Worm (Caenorhabditis elegans) whole organism, L1 larva: ENCODE results near the gene oac-1.

Experiments
- F16B12.6 ChIP-seq: fragments of 150-350 bp; optimal IDR thresholded peaks from 2 replicates; lab custom pipeline; 2014; ENCODE audit warnings: missing biosample characterization, missing genetic modification characterization
- alr-1 ChIP-seq: fragments of 200-800 bp; sonication (Bioruptor generic); optimal IDR thresholded peaks from 2 replicates; lab custom pipeline; 2018; ENCODE audit warnings: borderline replicate concordance, mild to moderate bottlenecking, missing genetic modification characterization, missing compliant biosample characterization
- ama-1 ChIP-seq: fragments of 150-350 bp; optimal IDR thresholded peaks from 2 replicates; lab custom pipeline; 2014
- ceh-88 ChIP-seq: fragments of 200-800 bp; sonication (Bioruptor generic); IDR thresholded peaks from 2 replicates; pipeline ENCODE4 v1.3.6; 2022; ENCODE audit warnings: missing genetic modification characterization, missing compliant biosample characterization
- fos-1 ChIP-seq: fragments of 150-350 bp; optimal IDR thresholded peaks from 2 replicates; lab custom pipeline; 2014; ENCODE audit warnings: missing biosample characterization, missing genetic modification characterization
- hlh-4 ChIP-seq: sonication (generic microtip); optimal IDR thresholded peaks from 2 replicates; lab custom pipeline; 2016; ENCODE audit warnings: mild to moderate bottlenecking, missing genetic modification characterization, missing compliant biosample characterization
- hpl-2 ChIP-seq: fragments of 150-350 bp; optimal IDR thresholded peaks from 2 replicates; lab custom pipeline; 2014; ENCODE audit warnings: missing biosample characterization, missing genetic modification reagents, missing genetic modification characterization
- lin-15B ChIP-seq: fragments of 150-350 bp; sonication (generic microtip); optimal IDR thresholded peaks from 3 replicates; lab custom pipeline; 2014; ENCODE audit warnings: missing biosample characterization, missing genetic modification characterization
- lsy-2 ChIP-seq, 2 experiments: fragments of 150-350 bp; optimal IDR thresholded peaks; 2 replicates each; lab custom pipeline; 2014; ENCODE audit warnings: missing biosample characterization in 2 of 2, missing genetic modification characterization in 2 of 2
- mdl-1 ChIP-seq, 2 experiments: fragments of 150-350 bp; optimal IDR thresholded peaks; 2 replicates each; lab custom pipeline; 2014 to 2017; ENCODE audit warnings: missing biosample characterization in 2 of 2, missing genetic modification characterization in 2 of 2, inconsistent platforms in 1 of 2
- pag-3 ChIP-seq: sonication (generic microtip); optimal IDR thresholded peaks from 2 replicates; lab custom pipeline; 2017; ENCODE audit warnings: missing genetic modification characterization, mild to moderate bottlenecking, missing compliant biosample characterization, antibody characterized with exemption, borderline replicate concordance; ENCODE audit not compliant: insufficient read depth
- snpc-4 ChIP-seq: fragments of 150-350 bp; optimal IDR thresholded peaks from 2 replicates; lab custom pipeline; 2014; ENCODE audit warnings: missing biosample characterization, missing genetic modification characterization
- ztf-11 ChIP-seq, 2 experiments: sonication (generic microtip); optimal IDR thresholded peaks; 2 replicates each; lab custom pipeline; 2016 to 2017; ENCODE audit warnings: missing genetic modification characterization in 2 of 2, missing biosample characterization in 1 of 2, missing compliant biosample characterization in 1 of 2
- ztf-4 ChIP-seq: fragments of 150-350 bp; optimal IDR thresholded peaks from 2 replicates; lab custom pipeline; 2014; ENCODE audit warnings: missing biosample characterization, missing genetic modification characterization

DNA sequence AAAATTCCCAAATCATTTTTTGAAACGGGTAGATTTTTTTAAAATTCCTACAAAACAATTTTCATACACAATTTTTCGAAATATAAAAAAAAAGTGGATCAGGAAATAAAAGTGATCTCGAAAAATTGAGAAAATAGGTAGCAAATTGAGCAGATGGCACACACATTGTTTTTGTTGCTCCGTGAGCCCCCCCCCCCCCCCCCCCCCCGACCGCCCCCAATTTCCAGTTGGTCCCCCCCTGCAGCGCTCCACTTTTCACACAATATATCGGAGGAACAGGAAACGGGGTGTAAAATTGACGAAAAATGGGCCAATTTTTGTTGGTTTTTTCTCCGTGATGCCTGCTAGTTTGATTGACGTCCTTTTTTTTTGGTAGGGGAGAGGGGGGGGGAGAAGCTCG lies 14.9 kb downstream of the oac-1 start:
- TF ChIP-seq ama-1 (no peak), alr-1 (tag; lab: Kevin White, UChicago) (no peak), ztf-4 (no peak), lsy-2 (tag; optimal IDR thresholded peaks at IDR 0.05; lab: Kevin White, UChicago) (no peak), pag-3 (no peak), hlh-4 (tag; lab: Kevin White, UChicago) (no peak), lin-15B (tag; lab: Kevin White, UChicago) (no peak), F16B12.6 (tag; lab: Kevin White, UChicago) (no peak), fos-1 (tag; lab: Kevin White, UChicago) (no peak), mdl-1 (tag; optimal IDR thresholded peaks at IDR 0.05; lab: Kevin White, UChicago) (no peak), ceh-88 (GFP tag; lab: Robert Waterston, UW) (no peak), hpl-2 (GFP tag; lab: Kevin White, UChicago) (no peak), snpc-4 (tag; lab: Kevin White, UChicago) (no peak), ztf-11 (tag; optimal IDR thresholded peaks at IDR 0.05; lab: Kevin White, UChicago) (no peak)
